Worm (Caenorhabditis elegans): ENCODE results near the gene dhhc-13.
A peak's percentile ranks its signal among the peaks of the same experiment; 100 is the strongest.

The dhhc-13 gene

ce11 chrIV:5891265-5891664, 25.9 kb upstream of the dhhc-13 start, which contains the start of gene H04M03.3:
Gene H04M03.3 (plus strand): TSS chrIV:5891565.
- TF ChIP-seq flt-1 (GFP tag; IDR thresholded peaks at IDR 0.05) (no peak), tab-1 (GFP tag; IDR thresholded peaks at IDR 0.05) (no peak), ref-1 (GFP tag; conservative IDR thresholded peaks at IDR 0.05) (no peak), ztf-29 (GFP tag; IDR thresholded peaks at IDR 0.05) (no peak), T22C8.4 (GFP tag; IDR thresholded peaks at IDR 0.05) (no peak), cog-1 (tag; optimal IDR thresholded peaks at IDR 0.05) (no peak), ztf-23 (GFP tag; IDR thresholded peaks at IDR 0.05) (no peak), klf-2 (GFP tag; conservative IDR thresholded peaks at IDR 0.05) (no peak), med-1 (GFP tag; optimal IDR thresholded peaks at IDR 0.05; ENCODE audit: insufficient read depth) (no peak)

ce11 chrIV:5895190-5895589, 21.9 kb upstream of the dhhc-13 start, which contains the start of gene nspb-6:
Gene nspb-6 (plus strand): TSS chrIV:5895490.
- TF ChIP-seq flt-1 (GFP tag; IDR thresholded peaks at IDR 0.05) (no peak), ztf-29 (GFP tag; IDR thresholded peaks at IDR 0.05) (no peak), klf-2 (GFP tag; conservative IDR thresholded peaks at IDR 0.05) (no peak), T22C8.4 (GFP tag; IDR thresholded peaks at IDR 0.05) (no peak), ztf-23 (GFP tag; IDR thresholded peaks at IDR 0.05) (no peak), med-1 (GFP tag; optimal IDR thresholded peaks at IDR 0.05; ENCODE audit: insufficient read depth) (no peak)

ce11 chrIV:5896341-5896740, 20.8 kb upstream of the dhhc-13 start, which contains the start of gene pck-3:
Gene pck-3 (plus strand): TSS chrIV:5896641.
- no peak for TF ChIP-seq med-1 (GFP tag; optimal IDR thresholded peaks at IDR 0.05; ENCODE audit: insufficient read depth)
- TF ChIP-seq tab-1 (GFP tag; IDR thresholded peaks at IDR 0.05), result no peak
- TF ChIP-seq ref-1 (GFP tag; conservative IDR thresholded peaks at IDR 0.05), result no peak
- no peak for TF ChIP-seq ztf-29 (GFP tag; IDR thresholded peaks at IDR 0.05)
- TF ChIP-seq cog-1 (tag; optimal IDR thresholded peaks at IDR 0.05), result no peak
- TF ChIP-seq T22C8.4 (GFP tag; IDR thresholded peaks at IDR 0.05), result no peak
- TF ChIP-seq flt-1 (GFP tag; IDR thresholded peaks at IDR 0.05), result no peak
- TF ChIP-seq klf-2 (GFP tag; conservative IDR thresholded peaks at IDR 0.05), result no peak
- TF ChIP-seq ztf-23 (GFP tag; IDR thresholded peaks at IDR 0.05), result no peak

- TF ChIP-seq T22C8.4 (GFP tag; IDR thresholded peaks at IDR 0.05) (no peak), ztf-29 (GFP tag; IDR thresholded peaks at IDR 0.05) (no peak), flt-1 (GFP tag; IDR thresholded peaks at IDR 0.05) (no peak), ztf-23 (GFP tag; IDR thresholded peaks at IDR 0.05) (no peak), ref-1 (GFP tag; conservative IDR thresholded peaks at IDR 0.05) (no peak)
These were observed 14.4 kb upstream of the dhhc-13 start for ce11 chrIV:5902730-5903129.

- TF ChIP-seq T22C8.4 (GFP tag; IDR thresholded peaks at IDR 0.05) (no peak), ref-1 (GFP tag; conservative IDR thresholded peaks at IDR 0.05) (no peak), klf-2 (GFP tag; conservative IDR thresholded peaks at IDR 0.05) (no peak), cog-1 (tag; optimal IDR thresholded peaks at IDR 0.05) (no peak)
These were observed 13.8 kb upstream of the dhhc-13 start, which contains the start of gene H04M03.12 for ce11 chrIV:5903305-5903778. Gene H04M03.12 (minus strand): TSS chrIV:5903355.

ce11 chrIV:5915152-5915551, 2.0 kb upstream of the dhhc-13 start:
- no peak for TF ChIP-seq klf-2 (GFP tag; conservative IDR thresholded peaks at IDR 0.05)
- no peak for TF ChIP-seq ref-1 (GFP tag; conservative IDR thresholded peaks at IDR 0.05)
- TF ChIP-seq tab-1 (GFP tag; IDR thresholded peaks at IDR 0.05), result no peak
- no peak for TF ChIP-seq cog-1 (tag; optimal IDR thresholded peaks at IDR 0.05)
- no peak for TF ChIP-seq med-1 (GFP tag; optimal IDR thresholded peaks at IDR 0.05; ENCODE audit: insufficient read depth)
- no peak for TF ChIP-seq ztf-29 (GFP tag; IDR thresholded peaks at IDR 0.05)
- TF ChIP-seq T22C8.4 (GFP tag; IDR thresholded peaks at IDR 0.05), result no peak
- TF ChIP-seq ztf-23 (GFP tag; IDR thresholded peaks at IDR 0.05), result no peak
- no peak for TF ChIP-seq flt-1 (GFP tag; IDR thresholded peaks at IDR 0.05)

ce11 chrIV:5923112-5923511, 6.0 kb downstream of the dhhc-13 start:
- TF ChIP-seq ztf-29 (GFP tag; IDR thresholded peaks at IDR 0.05) (no peak), klf-2 (GFP tag; conservative IDR thresholded peaks at IDR 0.05) (no peak), ref-1 (GFP tag; conservative IDR thresholded peaks at IDR 0.05) (no peak), med-1 (GFP tag; optimal IDR thresholded peaks at IDR 0.05; ENCODE audit: insufficient read depth) (no peak), flt-1 (GFP tag; IDR thresholded peaks at IDR 0.05) (no peak), cog-1 (tag; optimal IDR thresholded peaks at IDR 0.05) (no peak), ztf-23 (GFP tag; IDR thresholded peaks at IDR 0.05) (no peak), tab-1 (GFP tag; IDR thresholded peaks at IDR 0.05) (no peak), T22C8.4 (GFP tag; IDR thresholded peaks at IDR 0.05) (no peak)

- no peak for TF ChIP-seq tab-1 (GFP tag; IDR thresholded peaks at IDR 0.05)
- TF ChIP-seq ztf-29 (GFP tag; IDR thresholded peaks at IDR 0.05), result no peak
- no peak for TF ChIP-seq T22C8.4 (GFP tag; IDR thresholded peaks at IDR 0.05)
- TF ChIP-seq cog-1 (tag; optimal IDR thresholded peaks at IDR 0.05), result no peak
- TF ChIP-seq ref-1 (GFP tag; conservative IDR thresholded peaks at IDR 0.05), result no peak
- no peak for TF ChIP-seq med-1 (GFP tag; optimal IDR thresholded peaks at IDR 0.05; ENCODE audit: insufficient read depth)
- no peak for TF ChIP-seq flt-1 (GFP tag; IDR thresholded peaks at IDR 0.05)
- no peak for TF ChIP-seq klf-2 (GFP tag; conservative IDR thresholded peaks at IDR 0.05)
- no peak for TF ChIP-seq ztf-23 (GFP tag; IDR thresholded peaks at IDR 0.05)
These were observed 7.1 kb downstream of the dhhc-13 start for ce11 chrIV:5924241-5924640.

- TF ChIP-seq med-1 (GFP tag; optimal IDR thresholded peaks at IDR 0.05; ENCODE audit: insufficient read depth) (no peak), cog-1 (tag; optimal IDR thresholded peaks at IDR 0.05) (peak; percentile 20), ztf-29 (GFP tag; IDR thresholded peaks at IDR 0.05) (no peak), flt-1 (GFP tag; IDR thresholded peaks at IDR 0.05) (no peak)
These were observed 9.5 kb downstream of the dhhc-13 start for ce11 chrIV:5926643-5927042.

- TF ChIP-seq ref-1 (GFP tag; conservative IDR thresholded peaks at IDR 0.05) (no peak), klf-2 (GFP tag; conservative IDR thresholded peaks at IDR 0.05) (no peak), T22C8.4 (GFP tag; IDR thresholded peaks at IDR 0.05) (no peak), cog-1 (tag; optimal IDR thresholded peaks at IDR 0.05) (no peak), tab-1 (GFP tag; IDR thresholded peaks at IDR 0.05) (no peak)
These were observed 10.7 kb downstream of the dhhc-13 start for ce11 chrIV:5927805-5928204.
